Worm (Caenorhabditis elegans) whole organism, L4 larva: ENCODE measurements around the gene rbm-7.
A peak's percentile ranks its signal among the peaks of the same experiment; 100 is the strongest.

ENCODE experiments used
- R02D3.7 ChIP-seq: fragments of 150-350 bp; sonication (generic microtip); optimal IDR thresholded peaks from 3 replicates; lab custom pipeline; 2014; ENCODE audit warnings: missing biosample characterization, missing genetic modification characterization
- T20F7.1 ChIP-seq: fragments of 200-800 bp; sonication (Bioruptor generic); optimal IDR thresholded peaks from 2 replicates; lab custom pipeline; 2018; ENCODE audit warnings: mild to moderate bottlenecking, missing genetic modification characterization, missing compliant biosample characterization
- Y105C5A.15 ChIP-seq: fragments of 200-800 bp; sonication (Bioruptor generic); IDR thresholded peaks from 2 replicates; pipeline ENCODE4 v1.3.6; 2022; ENCODE audit warnings: missing genetic modification characterization, missing compliant biosample characterization
- Y75B8A.6 ChIP-seq: fragments of 200-800 bp; sonication (Bioruptor generic); IDR thresholded peaks from 2 replicates; pipeline ENCODE4 v1.3.6; 2022; ENCODE audit warnings: missing genetic modification reagents, missing genetic modification characterization, missing compliant biosample characterization
- ZK337.2 ChIP-seq: fragments of 200-800 bp; sonication (Bioruptor generic); IDR thresholded peaks from 2 replicates; pipeline ENCODE4 v1.3.6; 2022; ENCODE audit warnings: missing genetic modification reagents, missing genetic modification characterization, missing compliant biosample characterization
- ama-1 ChIP-seq: fragments of 150-350 bp; optimal IDR thresholded peaks from 2 replicates; lab custom pipeline; 2014; ENCODE audit warnings: inconsistent platforms, mixed read lengths
- arid-1 ChIP-seq: fragments of 200-800 bp; sonication (Bioruptor generic); conservative IDR thresholded peaks from 2 replicates; pipeline ENCODE4 v1.3.6; 2022; ENCODE audit warnings: missing genetic modification reagents, missing genetic modification characterization, missing compliant biosample characterization
- ceh-28 ChIP-seq: fragments of 150-350 bp; optimal IDR thresholded peaks from 2 replicates; lab custom pipeline; 2014; ENCODE audit warnings: missing biosample characterization, missing genetic modification reagents, missing genetic modification characterization
- ceh-62 ChIP-seq: sonication (generic microtip); optimal IDR thresholded peaks from 2 replicates; lab custom pipeline; 2017; ENCODE audit warnings: missing biosample characterization, missing genetic modification characterization
- ceh-82 ChIP-seq: sonication (generic microtip); optimal IDR thresholded peaks from 2 replicates; lab custom pipeline; 2017; ENCODE audit warnings: missing biosample characterization, missing genetic modification characterization
- ces-1 ChIP-seq: fragments of 150-350 bp; sonication (generic microtip); optimal IDR thresholded peaks from 4 replicates; lab custom pipeline; 2014; ENCODE audit warnings: missing biosample characterization, missing genetic modification reagents, missing genetic modification characterization
- daf-16 ChIP-seq, 3 experiments: sonication (generic microtip); optimal IDR thresholded peaks; 2 replicates each; lab custom pipeline; 2016 to 2017; ENCODE audit warnings: missing genetic modification characterization in 3 of 3, missing genetic modification reagents in 3 of 3, mild to moderate bottlenecking in 2 of 3, missing compliant biosample characterization in 2 of 3, missing biosample characterization in 1 of 3, moderate library complexity in 1 of 3
- egl-43 ChIP-seq: fragments of 200-800 bp; sonication (Bioruptor generic); IDR thresholded peaks from 2 replicates; pipeline ENCODE4 v1.3.6; 2022; ENCODE audit warnings: missing genetic modification reagents, missing genetic modification characterization, missing compliant biosample characterization
- fkh-10 ChIP-seq: fragments of 150-350 bp; optimal IDR thresholded peaks from 2 replicates; lab custom pipeline; 2014; ENCODE audit warnings: missing biosample characterization, missing genetic modification reagents, missing genetic modification characterization
- fos-1 ChIP-seq: fragments of 150-350 bp; optimal IDR thresholded peaks from 2 replicates; lab custom pipeline; 2014; ENCODE audit warnings: missing biosample characterization, missing genetic modification characterization
- gei-8 ChIP-seq: fragments of 200-800 bp; sonication (Bioruptor generic); optimal IDR thresholded peaks from 2 replicates; lab custom pipeline; 2018; ENCODE audit warnings: mild to moderate bottlenecking, missing genetic modification characterization, missing compliant biosample characterization
- hif-1 ChIP-seq, 2 experiments: sonication (generic microtip); optimal IDR thresholded peaks; 2 replicates each; lab custom pipeline; 2016 to 2017; ENCODE audit warnings: missing compliant biosample characterization in 2 of 2, missing genetic modification characterization in 2 of 2, missing genetic modification reagents in 2 of 2, missing genotype in 2 of 2, mild to moderate bottlenecking in 1 of 2
- hlh-11 ChIP-seq: fragments of 200-800 bp; sonication (Bioruptor generic); optimal IDR thresholded peaks from 2 replicates; lab custom pipeline; 2018; ENCODE audit warnings: mild to moderate bottlenecking, missing genetic modification characterization, missing compliant biosample characterization
- hlh-30 ChIP-seq: sonication (generic microtip); optimal IDR thresholded peaks from 2 replicates; lab custom pipeline; 2017; ENCODE audit warnings: antibody characterized with exemption, mild to moderate bottlenecking, missing genetic modification characterization, missing compliant biosample characterization; ENCODE audit not compliant: insufficient read depth
- jun-1 ChIP-seq: fragments of 150-350 bp; optimal IDR thresholded peaks from 2 replicates; lab custom pipeline; 2014; ENCODE audit warnings: missing biosample characterization, missing genetic modification reagents, missing genetic modification characterization
- lin-1 ChIP-seq: fragments of 200-800 bp; sonication (Bioruptor generic); IDR thresholded peaks from 2 replicates; pipeline ENCODE4 v1.3.6; 2022; ENCODE audit warnings: missing genetic modification reagents, missing genetic modification characterization, missing compliant biosample characterization
- lin-15B ChIP-seq: fragments of 150-350 bp; sonication (generic microtip); optimal IDR thresholded peaks from 3 replicates; lab custom pipeline; 2014; ENCODE audit warnings: missing biosample characterization, missing genetic modification characterization
- lir-3 ChIP-seq: sonication (generic microtip); optimal IDR thresholded peaks from 2 replicates; lab custom pipeline; 2016; ENCODE audit warnings: mild to moderate bottlenecking, missing genetic modification characterization, missing compliant biosample characterization
- madf-5 ChIP-seq, 2 experiments: fragments of 200-800 bp; sonication (Bioruptor generic); IDR thresholded peaks; 2 replicates each; pipeline ENCODE4 v1.3.6; 2022; ENCODE audit warnings: missing compliant biosample characterization in 2 of 2, missing genetic modification characterization in 2 of 2
- mep-1 ChIP-seq: fragments of 150-350 bp; sonication (generic microtip); optimal IDR thresholded peaks from 3 replicates; lab custom pipeline; 2014; ENCODE audit warnings: missing biosample characterization, missing genetic modification characterization
- mxl-3 ChIP-seq: fragments of 200-800 bp; sonication (Bioruptor generic); optimal IDR thresholded peaks from 2 replicates; lab custom pipeline; 2018; ENCODE audit warnings: mild to moderate bottlenecking, missing genetic modification characterization, missing compliant biosample characterization
- nhr-10 ChIP-seq: fragments of 150-350 bp; optimal IDR thresholded peaks from 2 replicates; lab custom pipeline; 2014; ENCODE audit warnings: missing biosample characterization, missing genetic modification characterization
- nhr-111 ChIP-seq: fragments of 200-800 bp; sonication (Bioruptor generic); optimal IDR thresholded peaks from 2 replicates; lab custom pipeline; 2018; ENCODE audit warnings: mild to moderate bottlenecking, missing genetic modification characterization, missing compliant biosample characterization
- nhr-237 ChIP-seq: sonication (generic microtip); optimal IDR thresholded peaks from 2 replicates; lab custom pipeline; 2017; ENCODE audit warnings: missing biosample characterization, missing genetic modification characterization
- nhr-28 ChIP-seq: fragments of 150-350 bp; optimal IDR thresholded peaks from 2 replicates; lab custom pipeline; 2014; ENCODE audit warnings: missing biosample characterization, missing genetic modification characterization
- nhr-41 ChIP-seq: fragments of 200-800 bp; sonication (Bioruptor generic); IDR thresholded peaks from 2 replicates; pipeline ENCODE4 v1.3.6; 2022; ENCODE audit warnings: missing genetic modification reagents, missing genetic modification characterization, missing compliant biosample characterization
- nhr-48 ChIP-seq: sonication (generic microtip); optimal IDR thresholded peaks from 2 replicates; lab custom pipeline; 2016; ENCODE audit warnings: mild to moderate bottlenecking, missing genetic modification characterization, missing compliant biosample characterization
- nhr-76 ChIP-seq: fragments of 150-350 bp; optimal IDR thresholded peaks from 2 replicates; lab custom pipeline; 2014; ENCODE audit warnings: missing biosample characterization, missing genetic modification characterization
- pha-4 ChIP-seq, 2 experiments: fragments of 150-350 bp in 1 of 2; fragments of 200-800 bp in 1 of 2; sonication (Bioruptor generic) in 1 of 2; IDR thresholded peaks in 1 of 2; optimal IDR thresholded peaks in 1 of 2; 2 replicates each; pipeline versions ENCODE4 v1.3.6 to Lab custom; 2014 to 2022; ENCODE audit warnings: missing genetic modification characterization in 2 of 2, missing genetic modification reagents in 2 of 2, missing biosample characterization in 1 of 2, missing compliant biosample characterization in 1 of 2
- php-3 ChIP-seq: fragments of 200-800 bp; sonication (Bioruptor generic); IDR thresholded peaks from 2 replicates; pipeline ENCODE4 v1.3.6; 2022; ENCODE audit warnings: missing genetic modification reagents, missing genetic modification characterization, missing compliant biosample characterization
- set-16 ChIP-seq: fragments of 200-800 bp; sonication (Bioruptor generic); IDR thresholded peaks from 2 replicates; pipeline ENCODE4 v1.3.6; 2022; ENCODE audit warnings: missing genetic modification reagents, missing genetic modification characterization, missing compliant biosample characterization
- snpc-1.2 ChIP-seq: fragments of 200-800 bp; sonication (Bioruptor generic); IDR thresholded peaks from 2 replicates; pipeline ENCODE4 v1.3.6; 2022; ENCODE audit warnings: missing genetic modification reagents, missing genetic modification characterization, missing compliant biosample characterization
- spr-1 ChIP-seq: sonication (generic microtip); optimal IDR thresholded peaks from 2 replicates; lab custom pipeline; 2016; ENCODE audit warnings: mild to moderate bottlenecking, missing genetic modification characterization, missing compliant biosample characterization
- unc-62 ChIP-seq, 3 experiments: fragments of 150-350 bp in 1 of 3; sonication (generic microtip); optimal IDR thresholded peaks in 2 of 3; peaks in 1 of 3; 1 replicate in 1 of 3; 2 replicates in 2 of 3; lab custom pipeline; 2014 to 2017; ENCODE audit warnings: missing biosample characterization in 3 of 3, missing genetic modification characterization in 3 of 3, missing genetic modification reagents in 3 of 3, missing genotype in 1 of 3
- zag-1 ChIP-seq: fragments of 150-350 bp; optimal IDR thresholded peaks from 2 replicates; lab custom pipeline; 2014; ENCODE audit warnings: missing biosample characterization, missing genetic modification characterization
- zfp-2 ChIP-seq: sonication (generic microtip); optimal IDR thresholded peaks from 2 replicates; lab custom pipeline; 2016; ENCODE audit warnings: mild to moderate bottlenecking, missing genetic modification characterization, missing compliant biosample characterization
- zip-11 ChIP-seq: fragments of 200-800 bp; sonication (Bioruptor generic); IDR thresholded peaks from 2 replicates; pipeline ENCODE4 v1.3.6; 2022; ENCODE audit warnings: missing genetic modification characterization, missing compliant biosample characterization
- zip-2 ChIP-seq: fragments of 150-350 bp; optimal IDR thresholded peaks from 2 replicates; lab custom pipeline; 2014; ENCODE audit warnings: missing biosample characterization, missing genetic modification characterization
- ztf-11 ChIP-seq: fragments of 150-350 bp; optimal IDR thresholded peaks from 2 replicates; lab custom pipeline; 2014; ENCODE audit warnings: missing biosample characterization, missing genetic modification characterization
- ztf-7 ChIP-seq: fragments of 150-350 bp; optimal IDR thresholded peaks from 2 replicates; lab custom pipeline; 2014; ENCODE audit warnings: missing biosample characterization, missing genetic modification characterization

The rbm-7 gene

DNA sequence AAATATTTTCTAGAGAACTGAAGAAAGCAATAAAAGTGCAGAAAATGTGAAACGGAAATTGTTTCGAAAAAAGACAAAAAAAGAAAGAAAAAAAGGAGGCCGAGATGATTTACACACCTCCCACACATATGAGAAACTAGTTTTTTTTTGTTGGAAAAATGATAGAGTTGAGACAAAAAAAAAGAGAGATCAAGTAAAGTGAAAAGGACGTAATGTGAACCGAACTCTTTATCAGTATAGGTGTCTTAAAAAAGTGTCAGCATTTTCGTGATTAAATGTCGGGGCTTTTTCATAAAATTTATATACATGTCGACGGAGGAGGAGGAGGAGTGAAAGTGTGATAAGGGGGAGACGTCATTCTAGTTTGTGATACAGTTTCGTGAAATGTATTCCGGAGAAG is 27.6 kb upstream of the rbm-7 start (continued):
- TF ChIP-seq mxl-3 = no peak
- no peak for TF ChIP-seq ztf-11 (tag; lab: Kevin White, UChicago)
- 0 out of 2 replicates have a peak, but pooled peaks have one; percentile 10 for TF ChIP-seq lin-1 (GFP tag; lab: Robert Waterston, UW)
- TF ChIP-seq unc-62 (GFP tag; optimal IDR thresholded peaks at IDR 0.05 in 1 of 2; lab: Kevin White, UChicago) = peak in 1 of 2 experiments; percentile 92
- TF ChIP-seq unc-62 (tag; optimal IDR thresholded peaks at IDR 0.05; lab: Kevin White, UChicago) = no peak
- no peak for TF ChIP-seq hlh-30 (tag; lab: Kevin White, UChicago)
- no peak for TF ChIP-seq ceh-82 (tag; lab: Kevin White, UChicago)
- TF ChIP-seq daf-16 (GFP tag; optimal IDR thresholded peaks at IDR 0.05; lab: Kevin White, UChicago) = no peak
- peak; percentile 8 for TF ChIP-seq daf-16 (tag; optimal IDR thresholded peaks at IDR 0.05; lab: Kevin White, UChicago)
- TF ChIP-seq Y105C5A.15 (GFP tag; lab: Robert Waterston, UW) = no peak
- no peak for TF ChIP-seq madf-5 (GFP tag; IDR thresholded peaks at IDR 0.05; lab: Robert Waterston, UW)
- TF ChIP-seq set-16 (GFP tag; lab: Robert Waterston, UW) = no peak
- no peak for TF ChIP-seq nhr-76 (tag; lab: Kevin White, UChicago)
- no peak for TF ChIP-seq R02D3.7 (tag; lab: Kevin White, UChicago)
- TF ChIP-seq nhr-237 = no peak
- TF ChIP-seq nhr-48 (tag; lab: Kevin White, UChicago) = peak; percentile 16
- no peak for TF ChIP-seq ZK337.2 (GFP tag; lab: Robert Waterston, UW)

DNA sequence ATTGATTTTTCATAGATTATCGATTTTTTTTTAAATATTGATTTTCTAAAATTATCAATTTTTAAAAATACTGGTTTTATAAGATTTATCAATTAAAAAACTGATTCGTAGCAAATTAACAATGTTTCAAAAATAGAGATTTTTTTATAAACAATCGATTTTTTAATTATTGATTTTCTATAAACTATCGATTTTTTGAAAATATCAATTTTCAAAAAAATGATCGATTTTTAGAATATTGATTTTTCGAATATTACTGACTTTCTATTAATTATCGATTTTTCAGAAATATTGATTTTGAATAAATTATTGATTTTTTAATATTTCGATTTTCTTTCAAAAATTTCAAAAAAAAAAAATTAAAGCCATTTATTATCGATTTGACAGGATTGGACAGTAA is 20.9 kb upstream of the rbm-7 start:
- TF ChIP-seq snpc-1.2 (GFP tag; lab: Robert Waterston, UW) (no peak), ceh-28 (peak; percentile 88), nhr-111 (no peak), zip-11 (GFP tag; lab: Robert Waterston, UW) (no peak)

DNA sequence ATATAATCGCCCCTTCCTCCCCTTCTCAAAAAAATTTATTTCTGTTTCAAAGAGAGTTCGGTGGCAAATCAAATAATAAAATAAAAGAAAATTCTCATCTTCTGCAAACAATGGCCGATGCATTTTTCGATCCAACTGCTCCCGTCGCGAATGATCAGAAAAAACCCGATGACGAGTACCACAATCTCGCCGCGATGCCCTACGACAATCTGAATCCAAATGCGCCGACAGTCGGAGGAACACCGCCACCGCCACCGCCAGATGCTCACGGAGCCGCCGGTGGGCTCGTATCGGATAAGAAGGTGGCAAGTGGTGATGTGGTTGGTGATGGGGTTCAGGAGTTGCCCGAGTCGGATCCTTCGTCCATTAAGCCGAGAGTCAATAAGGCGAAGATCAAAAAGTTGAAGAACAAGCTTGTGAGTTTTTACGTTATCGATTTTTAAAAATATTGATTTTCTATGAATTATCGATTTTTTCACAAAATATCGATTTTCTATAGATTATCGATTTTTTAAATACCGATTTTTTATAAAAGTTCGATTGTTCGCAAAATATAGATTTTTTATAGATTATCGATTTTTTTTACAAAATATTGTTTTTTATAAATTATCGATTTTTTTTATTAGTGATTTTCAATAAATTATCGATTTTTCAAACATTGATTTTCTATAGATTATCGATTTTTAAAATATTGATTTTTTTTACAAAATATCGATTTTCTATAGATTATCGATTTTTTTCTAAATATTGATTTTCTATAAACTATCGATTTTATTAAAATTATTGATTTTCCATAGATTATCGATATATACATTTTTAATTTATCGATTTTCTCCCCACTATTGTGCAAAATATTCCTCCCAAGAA is 19.9 kb upstream of the rbm-7 start, which contains the start of gene Y39E4A.1:
Gene Y39E4A.1 (plus strand): TSS at position 51 of the 867 bp plus-strand sequence.
- no peak for TF ChIP-seq spr-1 (tag; lab: Kevin White, UChicago)
- TF ChIP-seq zfp-2 (tag; lab: Kevin White, UChicago) = no peak
- no peak for TF ChIP-seq ama-1 (lab: Kevin White, UChicago)
- 0 out of 2 replicates have a peak, but pooled peaks have one; percentile 5 for TF ChIP-seq arid-1 (GFP tag; lab: Robert Waterston, UW)
- TF ChIP-seq fos-1 (tag; lab: Kevin White, UChicago) = no peak
- no peak for TF ChIP-seq nhr-28 (tag; lab: Kevin White, UChicago)
- TF ChIP-seq ztf-7 = no peak
- TF ChIP-seq lin-15B (tag; lab: Kevin White, UChicago) = no peak
- no peak for TF ChIP-seq ces-1 (GFP tag; lab: Kevin White, UChicago)
- no peak for TF ChIP-seq T20F7.1 (GFP tag; lab: Kevin White, UChicago)
- TF ChIP-seq php-3 = no peak
- TF ChIP-seq jun-1 (tag; lab: Kevin White, UChicago) = no peak
- no peak for TF ChIP-seq zip-2 (tag; lab: Kevin White, UChicago)
- peak; percentile 78 for TF ChIP-seq set-16 (GFP tag; lab: Robert Waterston, UW)
- no peak for TF ChIP-seq mxl-3
- TF ChIP-seq ztf-11 (tag; lab: Kevin White, UChicago) = no peak
- peak; percentile 64; the same call in 1 of the 2 replicates for TF ChIP-seq egl-43 (GFP tag; lab: Robert Waterston, UW)
- TF ChIP-seq ceh-62 = no peak
- no peak for TF ChIP-seq lir-3 (tag; lab: Kevin White, UChicago)
- no peak for TF ChIP-seq zag-1 (tag; lab: Kevin White, UChicago)
- no peak for TF ChIP-seq pha-4 (GFP tag; IDR thresholded peaks at IDR 0.05; lab: Robert Waterston, UW)
- TF ChIP-seq pha-4 (tag; optimal IDR thresholded peaks at IDR 0.05; lab: Kevin White, UChicago) = no peak
- TF ChIP-seq hlh-11 (tag; lab: Kevin White, UChicago) = no peak
- no peak for TF ChIP-seq nhr-41 (GFP tag; lab: Robert Waterston, UW)
- no peak for TF ChIP-seq fkh-10
- TF ChIP-seq gei-8 = no peak
- TF ChIP-seq hif-1 (tag; optimal IDR thresholded peaks at IDR 0.05; lab: Kevin White, UChicago) = no peak
- TF ChIP-seq mep-1 = no peak
- TF ChIP-seq zip-11 (GFP tag; lab: Robert Waterston, UW) = no peak
- no peak for TF ChIP-seq nhr-10 (tag; lab: Kevin White, UChicago)
- TF ChIP-seq unc-62 (GFP tag; optimal IDR thresholded peaks at IDR 0.05 in 1 of 2; lab: Kevin White, UChicago) = peak in 1 of 2 experiments; percentile 75
- no peak for TF ChIP-seq unc-62 (tag; optimal IDR thresholded peaks at IDR 0.05; lab: Kevin White, UChicago)
- TF ChIP-seq Y75B8A.6 (GFP tag; lab: Robert Waterston, UW) = no peak
